Worm (Caenorhabditis elegans): ENCODE data around the gene scl-7.

- TF ChIP-seq ceh-13 (GFP tag; optimal IDR thresholded peaks at IDR 0.05) (no peak), hmg-4 (GFP tag; optimal IDR thresholded peaks at IDR 0.05) (no peak), tbx-11 (GFP tag; IDR thresholded peaks at IDR 0.05) (no peak), sea-1 (GFP tag; conservative IDR thresholded peaks at IDR 0.05) (no peak), ama-1 (optimal IDR thresholded peaks at IDR 0.05) (no peak), hnd-1 (tag; optimal IDR thresholded peaks at IDR 0.05) (no peak), ets-7 (tag; optimal IDR thresholded peaks at IDR 0.05) (no peak), scrt-1 (GFP tag; IDR thresholded peaks at IDR 0.05) (no peak), aly-1 (tag; optimal IDR thresholded peaks at IDR 0.05) (no peak)
Measured at ce11 chrIV:13076620-13077019, 6.4 kb downstream of the scl-7 start, which contains the start of gene C39E9.7.
